Worm (Caenorhabditis elegans) whole organism, L1 larva: Measurements from ENCODE around the gene C45G9.12.
A peak's percentile ranks its signal among the peaks of the same experiment; 100 is the strongest.

Experiments
- C04F5.9 ChIP-seq: sonication (generic microtip); optimal IDR thresholded peaks from 2 replicates; lab custom pipeline; 2016; ENCODE audit warnings: missing genetic modification characterization, missing compliant biosample characterization
- C16A3.4 ChIP-seq: fragments of 150-350 bp; optimal IDR thresholded peaks from 2 replicates; lab custom pipeline; 2014; ENCODE audit warnings: missing biosample characterization, missing genetic modification characterization
- F16B12.6 ChIP-seq: fragments of 150-350 bp; optimal IDR thresholded peaks from 2 replicates; lab custom pipeline; 2014; ENCODE audit warnings: missing biosample characterization, missing genetic modification characterization
- Y116A8C.19 ChIP-seq: sonication (generic microtip); optimal IDR thresholded peaks from 2 replicates; lab custom pipeline; 2016; ENCODE audit warnings: missing compliant biosample characterization, missing genetic modification characterization, borderline replicate concordance
- aha-1 ChIP-seq: fragments of 150-350 bp; optimal IDR thresholded peaks from 2 replicates; lab custom pipeline; 2014; ENCODE audit warnings: missing biosample characterization, missing genetic modification characterization
- ama-1 ChIP-seq: fragments of 150-350 bp; optimal IDR thresholded peaks from 2 replicates; lab custom pipeline; 2014
- ceh-63 ChIP-seq: fragments of 200-800 bp; sonication (Bioruptor generic); optimal IDR thresholded peaks from 2 replicates; lab custom pipeline; 2018; ENCODE audit warnings: mild to moderate bottlenecking, missing genetic modification characterization, missing compliant biosample characterization
- ceh-88 ChIP-seq: fragments of 200-800 bp; sonication (Bioruptor generic); IDR thresholded peaks from 2 replicates; pipeline ENCODE4 v1.3.6; 2022; ENCODE audit warnings: missing genetic modification characterization, missing compliant biosample characterization
- ceh-90 ChIP-seq: sonication (generic microtip); optimal IDR thresholded peaks from 2 replicates; lab custom pipeline; 2016; ENCODE audit warnings: missing genetic modification characterization, missing compliant biosample characterization
- ces-1 ChIP-seq: fragments of 150-350 bp; optimal IDR thresholded peaks from 2 replicates; lab custom pipeline; 2014; ENCODE audit warnings: missing biosample characterization, missing genetic modification reagents, missing genetic modification characterization
- dsc-1 ChIP-seq: sonication (generic microtip); optimal IDR thresholded peaks from 2 replicates; lab custom pipeline; 2016; ENCODE audit warnings: mild to moderate bottlenecking, missing genetic modification characterization, missing compliant biosample characterization
- efl-1 ChIP-seq, 4 experiments: fragments of 150-350 bp; optimal IDR thresholded peaks in 3 of 4; peaks in 1 of 4; 1 replicate in 1 of 4; 2 replicates in 3 of 4; lab custom pipeline; 2014; ENCODE audit warnings: missing biosample characterization in 2 of 4, missing genetic modification characterization in 2 of 4, missing genetic modification reagents in 2 of 4
- efl-3 ChIP-seq: fragments of 200-800 bp; sonication (Bioruptor generic); optimal IDR thresholded peaks from 2 replicates; lab custom pipeline; 2018; ENCODE audit warnings: mild to moderate bottlenecking, missing genetic modification characterization, missing compliant biosample characterization
- egl-13 ChIP-seq: sonication (generic microtip); optimal IDR thresholded peaks from 2 replicates; lab custom pipeline; 2016; ENCODE audit warnings: missing genotype, missing genetic modification reagents, missing genetic modification characterization, missing compliant biosample characterization
- egl-27 ChIP-seq, 2 experiments: fragments of 150-350 bp in 1 of 2; sonication (generic microtip); optimal IDR thresholded peaks; 3 replicates each; lab custom pipeline; 2017 to 2018; ENCODE audit warnings: missing biosample characterization in 2 of 2, missing genetic modification characterization in 2 of 2, missing genetic modification reagents in 2 of 2
- elt-2 ChIP-seq: sonication (generic microtip); optimal IDR thresholded peaks from 2 replicates; lab custom pipeline; 2016; ENCODE audit warnings: missing genetic modification characterization, mild to moderate bottlenecking, inconsistent platforms, missing compliant biosample characterization, missing genetic modification reagents
- elt-3 ChIP-seq, 6 experiments: fragments of 150-350 bp in 1 of 6; sonication (generic microtip); optimal IDR thresholded peaks; 2 replicates each; lab custom pipeline; 2017 to 2018; ENCODE audit warnings: missing biosample characterization in 6 of 6, missing genetic modification characterization in 6 of 6, inconsistent platforms in 1 of 6
- ets-5 ChIP-seq: fragments of 200-800 bp; sonication (Bioruptor generic); IDR thresholded peaks from 2 replicates; pipeline ENCODE4 v1.3.6; 2022; ENCODE audit warnings: missing genetic modification characterization, missing compliant biosample characterization
- fkh-10 ChIP-seq: sonication (generic microtip); optimal IDR thresholded peaks from 2 replicates; lab custom pipeline; 2017; ENCODE audit warnings: missing biosample characterization, missing genetic modification reagents, missing genetic modification characterization
- fkh-8 ChIP-seq: sonication (generic microtip); optimal IDR thresholded peaks from 2 replicates; lab custom pipeline; 2016; ENCODE audit warnings: mild to moderate bottlenecking, missing genetic modification characterization, missing compliant biosample characterization
- fos-1 ChIP-seq: fragments of 150-350 bp; optimal IDR thresholded peaks from 2 replicates; lab custom pipeline; 2014; ENCODE audit warnings: missing biosample characterization, missing genetic modification characterization
- grh-1 ChIP-seq: fragments of 200-800 bp; sonication (Bioruptor generic); IDR thresholded peaks from 2 replicates; pipeline ENCODE4 v1.3.6; 2022; ENCODE audit warnings: missing genetic modification reagents, missing genetic modification characterization, missing compliant biosample characterization
- hlh-17 ChIP-seq: fragments of 200-800 bp; sonication (Bioruptor generic); optimal IDR thresholded peaks from 2 replicates; lab custom pipeline; 2018; ENCODE audit warnings: missing genetic modification characterization, mild to moderate bottlenecking, missing compliant biosample characterization, moderate library complexity, borderline replicate concordance
- hlh-4 ChIP-seq: sonication (generic microtip); optimal IDR thresholded peaks from 2 replicates; lab custom pipeline; 2016; ENCODE audit warnings: mild to moderate bottlenecking, missing genetic modification characterization, missing compliant biosample characterization
- irx-1 ChIP-seq: sonication (generic microtip); optimal IDR thresholded peaks from 2 replicates; lab custom pipeline; 2016; ENCODE audit warnings: missing genetic modification characterization, missing compliant biosample characterization
- lin-15B ChIP-seq: fragments of 150-350 bp; sonication (generic microtip); optimal IDR thresholded peaks from 3 replicates; lab custom pipeline; 2014; ENCODE audit warnings: missing biosample characterization, missing genetic modification characterization
- mdl-1 ChIP-seq, 2 experiments: fragments of 150-350 bp; optimal IDR thresholded peaks; 2 replicates each; lab custom pipeline; 2014 to 2017; ENCODE audit warnings: missing biosample characterization in 2 of 2, missing genetic modification characterization in 2 of 2, inconsistent platforms in 1 of 2
- mep-1 ChIP-seq: fragments of 150-350 bp; optimal IDR thresholded peaks from 2 replicates; lab custom pipeline; 2014; ENCODE audit warnings: missing biosample characterization, missing genetic modification characterization
- nhr-11 ChIP-seq: fragments of 150-350 bp; optimal IDR thresholded peaks from 2 replicates; lab custom pipeline; 2014; ENCODE audit warnings: missing biosample characterization, missing genetic modification characterization
- nhr-20 ChIP-seq: sonication (generic microtip); optimal IDR thresholded peaks from 2 replicates; lab custom pipeline; 2016; ENCODE audit warnings: mild to moderate bottlenecking, missing genetic modification characterization, missing compliant biosample characterization
- nhr-237 ChIP-seq: fragments of 150-350 bp; optimal IDR thresholded peaks from 2 replicates; lab custom pipeline; 2014; ENCODE audit warnings: missing biosample characterization, missing genetic modification characterization
- nhr-28 ChIP-seq: fragments of 150-350 bp; optimal IDR thresholded peaks from 2 replicates; lab custom pipeline; 2014; ENCODE audit warnings: missing biosample characterization, missing genetic modification characterization
- nhr-71 ChIP-seq: sonication (generic microtip); optimal IDR thresholded peaks from 2 replicates; lab custom pipeline; 2016; ENCODE audit warnings: mild to moderate bottlenecking, missing genetic modification characterization, moderate library complexity, missing compliant biosample characterization
- nhr-84 ChIP-seq: sonication (generic microtip); optimal IDR thresholded peaks from 2 replicates; lab custom pipeline; 2017; ENCODE audit warnings: missing biosample characterization, missing genetic modification characterization
- pax-3 ChIP-seq: fragments of 200-800 bp; sonication (Bioruptor generic); optimal IDR thresholded peaks from 2 replicates; lab custom pipeline; 2018; ENCODE audit warnings: mild to moderate bottlenecking, missing genetic modification characterization, moderate library complexity, missing compliant biosample characterization
- pqm-1 ChIP-seq: sonication (generic microtip); optimal IDR thresholded peaks from 3 replicates; lab custom pipeline; 2017; ENCODE audit warnings: missing biosample characterization, missing genetic modification characterization
- rnt-1 ChIP-seq: sonication (generic microtip); optimal IDR thresholded peaks from 2 replicates; lab custom pipeline; 2016; ENCODE audit warnings: mild to moderate bottlenecking, missing genetic modification characterization, moderate library complexity, missing compliant biosample characterization
- sup-37 ChIP-seq: fragments of 200-800 bp; sonication (Bioruptor generic); optimal IDR thresholded peaks from 2 replicates; lab custom pipeline; 2018; ENCODE audit warnings: mild to moderate bottlenecking, missing genetic modification characterization, missing compliant biosample characterization
- swsn-7 ChIP-seq: sonication (generic microtip); optimal IDR thresholded peaks from 2 replicates; lab custom pipeline; 2016; ENCODE audit warnings: missing genetic modification characterization, missing compliant biosample characterization
- tbx-2 ChIP-seq: sonication (generic microtip); optimal IDR thresholded peaks from 2 replicates; lab custom pipeline; 2016; ENCODE audit warnings: missing genetic modification characterization, missing compliant biosample characterization
- tlp-1 ChIP-seq: fragments of 150-350 bp; optimal IDR thresholded peaks from 2 replicates; lab custom pipeline; 2014; ENCODE audit warnings: missing biosample characterization, missing genetic modification characterization
- unc-130 ChIP-seq: fragments of 150-350 bp; optimal IDR thresholded peaks from 2 replicates; lab custom pipeline; 2017; ENCODE audit warnings: missing biosample characterization, missing genetic modification characterization, inconsistent platforms
- unc-62 ChIP-seq: fragments of 150-350 bp; optimal IDR thresholded peaks from 2 replicates; lab custom pipeline; 2014; ENCODE audit warnings: missing biosample characterization, missing genetic modification reagents, missing genetic modification characterization
- xbp-1 ChIP-seq: sonication (generic microtip); optimal IDR thresholded peaks from 2 replicates; lab custom pipeline; 2016; ENCODE audit warnings: missing genetic modification characterization, missing compliant biosample characterization
- zip-4 ChIP-seq: fragments of 200-800 bp; sonication (Bioruptor generic); optimal IDR thresholded peaks from 2 replicates; lab custom pipeline; 2018; ENCODE audit warnings: mild to moderate bottlenecking, missing genetic modification characterization, moderate library complexity, missing compliant biosample characterization
- ztf-4 ChIP-seq: fragments of 150-350 bp; optimal IDR thresholded peaks from 2 replicates; lab custom pipeline; 2014; ENCODE audit warnings: missing biosample characterization, missing genetic modification characterization

C45G9.12 gene

DNA sequence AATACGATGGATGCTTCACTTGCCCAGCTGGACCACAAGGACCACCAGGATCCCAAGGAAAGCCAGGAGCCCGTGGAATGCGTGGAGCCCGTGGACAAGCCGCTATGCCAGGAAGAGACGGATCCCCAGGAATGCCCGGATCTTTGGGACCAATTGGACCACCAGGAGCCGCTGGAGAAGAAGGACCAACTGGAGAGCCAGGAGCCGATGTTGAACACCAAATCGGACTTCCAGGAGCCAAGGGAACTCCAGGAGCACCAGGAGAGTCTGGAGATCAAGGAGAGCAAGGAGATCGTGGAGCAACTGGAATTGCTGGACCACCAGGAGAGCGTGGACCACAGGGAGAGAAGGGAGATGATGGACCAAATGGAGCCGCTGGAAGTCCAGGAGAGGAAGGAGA lies 36.5 kb upstream of the C45G9.12 start:
- TF ChIP-seq tlp-1 (tag; lab: Kevin White, UChicago) (no peak), C04F5.9 (tag; lab: Kevin White, UChicago) (no peak), fos-1 (tag; lab: Kevin White, UChicago) (no peak), unc-62 (GFP tag; lab: Kevin White, UChicago) (no peak), nhr-71 (tag; lab: Kevin White, UChicago) (no peak), ces-1 (GFP tag; lab: Kevin White, UChicago) (no peak), ama-1 (lab: Kevin White, UChicago) (no peak), egl-13 (tag; lab: Kevin White, UChicago) (no peak), C16A3.4 (tag; lab: Kevin White, UChicago) (no peak), mdl-1 (tag; optimal IDR thresholded peaks at IDR 0.05; lab: Kevin White, UChicago) (no peak), ceh-63 (GFP tag; lab: Kevin White, UChicago) (no peak), unc-130 (tag; lab: Kevin White, UChicago) (no peak), elt-3 (tag; optimal IDR thresholded peaks at IDR 0.05; lab: Kevin White, UChicago) (no peak), elt-2 (tag; lab: Kevin White, UChicago) (no peak), aha-1 (no peak), nhr-11 (tag; lab: Kevin White, UChicago) (no peak), F16B12.6 (tag; lab: Kevin White, UChicago) (no peak), ets-5 (no peak), grh-1 (GFP tag; lab: Robert Waterston, UW) (no peak), nhr-20 (no peak)

DNA sequence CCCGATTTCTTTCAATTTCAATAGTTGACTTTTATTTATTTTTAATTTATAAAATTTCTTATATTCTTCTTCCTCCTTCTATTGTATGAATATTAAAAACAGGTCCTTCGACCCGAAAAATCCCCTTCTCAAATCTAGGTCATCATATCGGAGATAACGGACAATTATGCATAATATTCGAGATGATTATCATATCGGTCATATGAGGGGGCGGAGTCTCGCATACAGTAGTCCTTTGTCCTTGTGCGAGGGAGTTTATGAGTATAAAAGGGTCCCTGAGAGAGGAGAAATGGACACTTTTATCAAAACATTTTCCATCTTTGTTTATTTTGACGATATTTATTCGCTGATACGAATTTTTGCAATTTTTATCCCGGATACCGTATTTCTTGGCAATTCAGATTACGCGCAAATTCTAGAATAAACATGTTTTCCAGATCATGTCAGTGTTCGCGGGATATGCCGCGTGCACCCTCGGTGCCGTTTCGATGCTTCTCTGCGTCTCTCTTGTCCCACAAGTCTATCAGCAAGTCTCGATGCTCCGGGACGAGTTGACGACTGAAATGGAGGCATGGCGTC lies 35.6 kb upstream of the C45G9.12 start, which contains the start of gene dpy-17:
TSS of gene dpy-17 (plus strand) at position 438 of the 579 bp plus-strand sequence.
- TF ChIP-seq tbx-2 (tag; lab: Kevin White, UChicago) (no peak), swsn-7 (tag; lab: Kevin White, UChicago) (no peak), ceh-88 (GFP tag; lab: Robert Waterston, UW) (no peak), nhr-28 (no peak), mep-1 (no peak), rnt-1 (no peak)
- TF ChIP-seq, all 84 proteins: peak for 0

DNA sequence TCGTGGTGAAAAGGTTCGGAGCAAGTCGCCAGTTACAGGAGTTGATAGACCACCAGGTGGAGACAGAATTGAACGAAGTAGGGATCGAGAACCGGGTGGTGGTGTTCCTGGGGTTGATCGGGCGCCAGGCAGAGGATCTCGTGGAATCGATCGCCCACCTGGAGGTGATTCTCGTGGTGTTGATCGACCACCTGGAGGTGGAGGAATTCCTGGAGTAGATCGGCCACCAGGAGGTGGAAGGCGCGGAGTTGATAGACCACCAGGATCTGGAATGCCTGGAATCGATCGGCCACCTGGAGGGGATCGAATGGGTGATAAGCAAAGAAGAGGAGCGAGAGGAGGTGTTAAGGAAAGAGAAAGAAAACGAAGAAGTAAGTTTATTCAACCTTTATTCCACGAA lies 34.1 kb upstream of the C45G9.12 start:
- TF ChIP-seq dsc-1 (tag; lab: Kevin White, UChicago) (no peak), sup-37 (GFP tag; lab: Kevin White, UChicago) (no peak), xbp-1 (tag; lab: Kevin White, UChicago) (no peak), pqm-1 (tag; lab: Kevin White, UChicago) (no peak), efl-1 (optimal IDR thresholded peaks at IDR 0.05; lab: Kevin White, UChicago) (no peak), efl-1 (GFP tag; optimal IDR thresholded peaks at IDR 0.05 in 1 of 2; lab: Kevin White, UChicago) (no peak), pax-3 (tag; lab: Kevin White, UChicago) (no peak), nhr-84 (tag; lab: Kevin White, UChicago) (no peak), Y116A8C.19 (tag; lab: Kevin White, UChicago) (no peak), elt-3 (tag; optimal IDR thresholded peaks at IDR 0.05; lab: Kevin White, UChicago) (no peak), mdl-1 (tag; optimal IDR thresholded peaks at IDR 0.05; lab: Kevin White, UChicago) (no peak), ztf-4 (tag; lab: Kevin White, UChicago) (no peak), nhr-237 (tag; lab: Kevin White, UChicago) (no peak), efl-3 (GFP tag; lab: Kevin White, UChicago) (no peak), lin-15B (tag; lab: Kevin White, UChicago) (no peak)

DNA sequence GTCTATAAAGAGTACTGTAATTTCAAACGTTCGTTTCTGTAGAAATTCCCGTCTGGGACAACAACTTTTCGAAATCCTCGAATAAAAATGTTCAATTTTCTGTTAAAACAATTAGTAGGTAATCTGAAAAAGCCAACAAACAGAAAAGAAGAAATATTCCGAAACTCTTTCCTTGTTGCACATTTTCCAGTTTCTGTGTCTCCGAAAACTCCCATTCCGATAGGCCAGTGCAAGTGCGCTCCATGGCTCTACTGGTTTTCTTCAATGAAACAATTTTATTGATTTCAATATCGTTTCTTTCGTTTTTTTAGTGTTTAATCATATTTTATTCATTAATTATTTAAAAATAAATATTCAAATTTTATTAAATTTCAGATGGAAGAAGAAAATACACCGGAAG lies 31.2 kb upstream of the C45G9.12 start, which contains the start of gene F54D8.6:
TSS of gene F54D8.6 (plus strand) at position 370 of the 400 bp plus-strand sequence.
- TF ChIP-seq hlh-4 (tag; lab: Kevin White, UChicago) = no peak
- TF ChIP-seq nhr-84 (tag; lab: Kevin White, UChicago) = no peak
- TF ChIP-seq egl-27 (tag; optimal IDR thresholded peaks at IDR 0.05; lab: Kevin White, UChicago) = no peak
- TF ChIP-seq unc-130 (tag; lab: Kevin White, UChicago) = no peak
- TF ChIP-seq C16A3.4 (tag; lab: Kevin White, UChicago) = peak; percentile 77
- peak; percentile 31 for TF ChIP-seq swsn-7 (tag; lab: Kevin White, UChicago)
- TF ChIP-seq pqm-1 (tag; lab: Kevin White, UChicago) = no peak
- peak; percentile 26 for TF ChIP-seq fkh-8 (tag; lab: Kevin White, UChicago)
- TF ChIP-seq zip-4 (GFP tag; lab: Kevin White, UChicago) = no peak
- TF ChIP-seq Y116A8C.19 (tag; lab: Kevin White, UChicago) = no peak
- TF ChIP-seq ceh-90 = no peak
- no peak for TF ChIP-seq elt-2 (tag; lab: Kevin White, UChicago)
- no peak for TF ChIP-seq fkh-10 (GFP tag; lab: Kevin White, UChicago)
- peak; percentile 47 for TF ChIP-seq nhr-20
- no peak for TF ChIP-seq efl-3 (GFP tag; lab: Kevin White, UChicago)
- TF ChIP-seq tlp-1 (tag; lab: Kevin White, UChicago) = no peak
- no peak for TF ChIP-seq irx-1
- TF ChIP-seq elt-3 (tag; optimal IDR thresholded peaks at IDR 0.05; lab: Kevin White, UChicago) = peak in 1 of 6 experiments; percentile 31
- TF ChIP-seq hlh-17 = no peak
